Fruit fly (Drosophila melanogaster) S2 (cell line): Measurements from ENCODE around the gene Irbp.

Experiments used
- CG8478 ChIP-seq: fragments of >200 bp; optimal IDR thresholded peaks from 2 replicates; lab custom pipeline; 2018
- CTCF ChIP-seq, 2 experiments: fragments of >200 bp; optimal IDR thresholded peaks; 2 replicates each; lab custom pipeline; 2018

- no peak for TF ChIP-seq CG8478
- TF ChIP-seq CTCF (optimal IDR thresholded peaks at IDR 0.05; lab: Kevin White, UChicago) = no peak
Observed at dm6 chr3R:11363577-11363976, 46.3 kb upstream of the Irbp start.
